Worm (Caenorhabditis elegans) whole organism, L3 larva: ENCODE results near the gene gly-20.

Experiments used
- ZK546.5 ChIP-seq: sonication (generic microtip); optimal IDR thresholded peaks from 2 replicates; lab custom pipeline; 2017; ENCODE audit warnings: missing biosample characterization, missing genetic modification characterization
- aly-2 ChIP-seq: fragments of 150-350 bp; optimal IDR thresholded peaks from 2 replicates; lab custom pipeline; 2014; ENCODE audit warnings: missing biosample characterization, missing genetic modification characterization
- ama-1 ChIP-seq: fragments of 150-350 bp; optimal IDR thresholded peaks from 2 replicates; lab custom pipeline; 2018
- ceh-16 ChIP-seq: sonication (generic microtip); optimal IDR thresholded peaks from 2 replicates; lab custom pipeline; 2017; ENCODE audit warnings: missing biosample characterization, missing genetic modification characterization
- ceh-28 ChIP-seq: fragments of 150-350 bp; optimal IDR thresholded peaks from 2 replicates; lab custom pipeline; 2014; ENCODE audit warnings: missing biosample characterization, missing genetic modification reagents, missing genetic modification characterization
- ceh-82 ChIP-seq: fragments of 150-350 bp; optimal IDR thresholded peaks from 2 replicates; lab custom pipeline; 2014; ENCODE audit warnings: missing biosample characterization, missing genetic modification characterization
- ceh-9 ChIP-seq: sonication (generic microtip); optimal IDR thresholded peaks from 2 replicates; lab custom pipeline; 2018; ENCODE audit warnings: missing biosample characterization, missing genetic modification characterization
- egl-27 ChIP-seq: sonication (generic microtip); optimal IDR thresholded peaks from 4 replicates; lab custom pipeline; 2017; ENCODE audit warnings: missing biosample characterization, missing genetic modification reagents, missing genetic modification characterization
- egl-5 ChIP-seq: fragments of 150-350 bp; optimal IDR thresholded peaks from 2 replicates; lab custom pipeline; 2017; ENCODE audit warnings: missing biosample characterization, missing genetic modification reagents, missing genetic modification characterization, inconsistent platforms
- elt-1 ChIP-seq: fragments of 150-350 bp; optimal IDR thresholded peaks from 2 replicates; lab custom pipeline; 2014; ENCODE audit warnings: missing biosample characterization, missing genetic modification characterization
- elt-2 ChIP-seq: sonication (generic microtip); optimal IDR thresholded peaks from 2 replicates; lab custom pipeline; 2016; ENCODE audit warnings: missing genetic modification reagents, mild to moderate bottlenecking, missing genetic modification characterization, missing compliant biosample characterization
- elt-3 ChIP-seq, 3 experiments: fragments of 150-350 bp in 1 of 3; sonication (generic microtip) in 2 of 3; optimal IDR thresholded peaks; 2 replicates in 2 of 3; 4 replicates in 1 of 3; lab custom pipeline; 2014 to 2017; ENCODE audit warnings: missing biosample characterization in 3 of 3, missing genetic modification characterization in 3 of 3
- eor-1 ChIP-seq, 2 experiments: fragments of 150-350 bp; optimal IDR thresholded peaks; 2 replicates each; lab custom pipeline; 2014 to 2018; ENCODE audit warnings: missing biosample characterization in 2 of 2, missing genetic modification characterization in 2 of 2
- fkh-10 ChIP-seq: sonication (generic microtip); optimal IDR thresholded peaks from 2 replicates; lab custom pipeline; 2017; ENCODE audit warnings: missing biosample characterization, missing genetic modification reagents, missing genetic modification characterization
- fkh-2 ChIP-seq: fragments of 150-350 bp; optimal IDR thresholded peaks from 2 replicates; lab custom pipeline; 2014; ENCODE audit warnings: missing biosample characterization, missing genetic modification reagents, missing genetic modification characterization
- hmg-11 ChIP-seq: sonication (generic microtip); optimal IDR thresholded peaks from 2 replicates; lab custom pipeline; 2016; ENCODE audit warnings: missing genetic modification characterization, missing compliant biosample characterization
- jun-1 ChIP-seq: fragments of 150-350 bp; optimal IDR thresholded peaks from 2 replicates; lab custom pipeline; 2014; ENCODE audit warnings: missing biosample characterization, missing genetic modification reagents, missing genetic modification characterization
- lin-15B ChIP-seq: fragments of 150-350 bp; optimal IDR thresholded peaks from 2 replicates; lab custom pipeline; 2014; ENCODE audit warnings: missing biosample characterization, missing genetic modification characterization
- lin-39 ChIP-seq: fragments of 150-350 bp; optimal IDR thresholded peaks from 2 replicates; lab custom pipeline; 2018; ENCODE audit warnings: missing biosample characterization, missing genetic modification reagents, missing genetic modification characterization
- lsy-12 ChIP-seq: sonication (generic microtip); optimal IDR thresholded peaks from 2 replicates; lab custom pipeline; 2016; ENCODE audit warnings: mild to moderate bottlenecking, missing genetic modification characterization, missing compliant biosample characterization
- nfya-1 ChIP-seq: sonication (generic microtip); optimal IDR thresholded peaks from 2 replicates; lab custom pipeline; 2017; ENCODE audit warnings: missing genetic modification characterization, mild to moderate bottlenecking, missing compliant biosample characterization, antibody characterized with exemption, moderate library complexity; ENCODE audit not compliant: insufficient read depth
- nhr-11 ChIP-seq: fragments of 150-350 bp; optimal IDR thresholded peaks from 2 replicates; lab custom pipeline; 2014; ENCODE audit warnings: missing biosample characterization, missing genetic modification characterization
- nhr-12 ChIP-seq: fragments of 150-350 bp; optimal IDR thresholded peaks from 2 replicates; lab custom pipeline; 2014; ENCODE audit warnings: missing biosample characterization, missing genetic modification characterization
- nhr-23 ChIP-seq: fragments of 150-350 bp; optimal IDR thresholded peaks from 2 replicates; lab custom pipeline; 2014; ENCODE audit warnings: missing biosample characterization, missing genetic modification reagents, missing genetic modification characterization
- nhr-25 ChIP-seq: sonication (generic microtip); optimal IDR thresholded peaks from 2 replicates; lab custom pipeline; 2017; ENCODE audit warnings: missing biosample characterization, missing genetic modification characterization
- nhr-28 ChIP-seq: fragments of 150-350 bp; optimal IDR thresholded peaks from 2 replicates; lab custom pipeline; 2014; ENCODE audit warnings: missing biosample characterization, missing genetic modification characterization
- nhr-43 ChIP-seq: sonication (generic microtip); optimal IDR thresholded peaks from 2 replicates; lab custom pipeline; 2016; ENCODE audit warnings: mild to moderate bottlenecking, missing genetic modification characterization, missing compliant biosample characterization; ENCODE audit not compliant: poor library complexity, severe bottlenecking
- nhr-67 ChIP-seq: fragments of 150-350 bp; optimal IDR thresholded peaks from 2 replicates; lab custom pipeline; 2014; ENCODE audit warnings: missing biosample characterization, missing genetic modification characterization
- nhr-76 ChIP-seq: fragments of 150-350 bp; sonication (generic microtip); optimal IDR thresholded peaks from 5 replicates; lab custom pipeline; 2014; ENCODE audit warnings: missing biosample characterization, missing genetic modification characterization
- nhr-77 ChIP-seq: fragments of 150-350 bp; optimal IDR thresholded peaks from 2 replicates; lab custom pipeline; 2014; ENCODE audit warnings: missing biosample characterization, missing genetic modification characterization
- pha-4 ChIP-seq: fragments of 150-350 bp; optimal IDR thresholded peaks from 2 replicates; lab custom pipeline; 2014; ENCODE audit warnings: missing biosample characterization, missing genetic modification reagents, missing genetic modification characterization
- pqm-1 ChIP-seq: fragments of 150-350 bp; optimal IDR thresholded peaks from 2 replicates; lab custom pipeline; 2017; ENCODE audit warnings: missing biosample characterization, missing genetic modification characterization, inconsistent platforms
- sea-2 ChIP-seq: fragments of 150-350 bp; sonication (generic microtip); optimal IDR thresholded peaks from 4 replicates; lab custom pipeline; 2014; ENCODE audit warnings: missing biosample characterization, missing genetic modification reagents, missing genetic modification characterization
- skn-1 ChIP-seq: fragments of 150-350 bp; optimal IDR thresholded peaks from 2 replicates; lab custom pipeline; 2014; ENCODE audit warnings: missing biosample characterization, missing genetic modification characterization
- tbx-2 ChIP-seq: sonication (generic microtip); optimal IDR thresholded peaks from 2 replicates; lab custom pipeline; 2016; ENCODE audit warnings: mild to moderate bottlenecking, missing genetic modification characterization, missing compliant biosample characterization
- unc-39 ChIP-seq: sonication (generic microtip); optimal IDR thresholded peaks from 4 replicates; lab custom pipeline; 2017; ENCODE audit warnings: missing biosample characterization, missing genetic modification characterization
- ztf-4 ChIP-seq: fragments of 150-350 bp; optimal IDR thresholded peaks from 2 replicates; lab custom pipeline; 2014; ENCODE audit warnings: missing biosample characterization, missing genetic modification characterization

gly-20 gene

DNA sequence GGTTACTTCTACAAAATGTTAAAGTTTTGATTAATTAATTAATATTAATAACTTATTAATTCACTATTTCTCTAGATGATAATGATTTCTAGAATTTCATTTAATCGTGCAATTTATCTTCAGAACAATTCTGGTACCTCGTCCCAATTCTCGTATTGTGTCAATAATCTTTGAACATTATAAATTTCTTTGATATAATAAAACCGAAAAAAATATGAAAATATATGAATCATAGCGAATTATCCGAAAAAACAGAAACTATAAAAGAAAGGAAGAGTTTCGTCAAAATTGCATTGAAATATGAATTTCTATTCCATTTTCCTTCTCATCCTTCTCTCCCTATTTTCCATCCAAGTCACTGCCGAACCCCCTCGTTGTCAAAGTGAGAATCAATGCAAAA, 31.6 kb upstream of the gly-20 start, which contains the start of gene T19B10.12:
T19B10.12 (plus strand) TSS at position 301 of the 400 bp plus-strand sequence.
- TF ChIP-seq lin-39 (tag; lab: Kevin White, UChicago) (no peak), nhr-11 (tag; lab: Kevin White, UChicago) (no peak), nhr-28 (tag; lab: Kevin White, UChicago) (no peak), ceh-82 (tag; lab: Kevin White, UChicago) (no peak), nhr-12 (tag; lab: Kevin White, UChicago) (no peak), fkh-2 (tag; lab: Kevin White, UChicago) (no peak), nhr-23 (no peak), jun-1 (no peak), pha-4 (tag; lab: Kevin White, UChicago) (no peak), ztf-4 (tag; lab: Kevin White, UChicago) (no peak), lsy-12 (tag; lab: Kevin White, UChicago) (no peak), ceh-28 (tag; lab: Kevin White, UChicago) (no peak)

DNA sequence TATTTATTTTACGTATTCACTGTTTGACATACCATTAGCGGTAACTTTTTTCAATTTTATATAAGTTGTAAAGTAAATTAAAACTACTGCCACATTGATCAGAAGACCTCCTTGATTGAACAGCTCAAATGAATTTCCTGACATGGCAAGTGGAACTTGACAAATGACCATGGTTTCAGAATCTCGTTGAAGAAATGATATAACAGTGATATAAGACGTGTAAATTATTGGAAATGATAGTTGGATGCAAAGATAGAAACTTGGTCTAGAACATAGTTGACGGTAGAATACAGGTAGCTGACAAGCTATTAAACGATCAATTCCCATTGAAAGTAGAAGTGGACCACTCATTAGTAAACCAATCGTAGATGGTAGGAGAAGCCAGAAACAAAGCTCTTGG, 30.6 kb upstream of the gly-20 start:
- TF ChIP-seq lin-15B (tag; lab: Kevin White, UChicago) (no peak), nfya-1 (no peak), nhr-28 (tag; lab: Kevin White, UChicago) (no peak), nhr-25 (tag; lab: Kevin White, UChicago) (no peak), ceh-9 (tag; lab: Kevin White, UChicago) (no peak), nhr-23 (no peak), aly-2 (tag; lab: Kevin White, UChicago) (no peak), skn-1 (tag; lab: Kevin White, UChicago) (no peak), pqm-1 (tag; lab: Kevin White, UChicago) (no peak), unc-39 (tag; lab: Kevin White, UChicago) (no peak)

DNA sequence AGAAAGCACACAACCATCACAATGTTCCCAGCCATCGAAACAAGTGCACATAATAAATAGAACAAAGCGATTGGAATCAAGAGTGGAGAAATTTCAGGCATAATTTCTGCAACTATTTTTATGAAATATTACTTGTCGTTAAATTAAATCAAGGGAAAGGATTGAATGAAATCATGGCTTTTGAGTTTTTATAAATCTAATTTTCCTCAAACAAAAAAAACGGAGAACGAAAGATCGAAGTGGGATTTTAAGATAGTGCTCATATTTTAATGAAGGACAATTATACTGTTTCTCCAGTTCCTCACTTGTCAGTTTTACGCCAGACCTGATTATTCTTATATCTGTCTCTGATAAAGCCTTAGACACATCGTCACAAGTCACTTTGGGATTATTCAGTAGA, 29.9 kb upstream of the gly-20 start, which contains the start of gene srsx-33:
srsx-33 (minus strand) TSS at position 101 of the 400 bp plus-strand sequence.
- TF ChIP-seq elt-3 (tag; optimal IDR thresholded peaks at IDR 0.05; lab: Kevin White, UChicago) = no peak

DNA sequence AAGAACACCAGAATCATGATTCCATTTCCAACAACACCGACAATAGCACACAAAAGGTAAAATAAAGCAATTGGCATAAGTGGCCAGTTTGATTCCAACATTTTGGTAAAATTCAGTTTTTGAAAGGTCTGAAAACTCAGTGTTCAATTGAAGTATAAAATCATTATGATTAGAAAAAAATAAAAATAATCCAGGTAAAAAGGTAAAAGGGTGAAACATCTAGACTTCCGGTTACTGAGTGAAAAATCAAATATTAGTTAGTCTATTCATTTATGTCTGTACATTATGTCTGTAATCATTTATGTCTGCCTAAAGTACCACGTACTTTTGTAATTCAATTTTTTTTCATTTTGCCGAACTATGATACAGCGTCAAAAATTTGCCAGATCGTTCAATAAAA, 27.4 kb upstream of the gly-20 start, which contains the start of gene srsx-31:
srsx-31 (minus strand) TSS at position 101 of the 400 bp plus-strand sequence.
- TF ChIP-seq elt-1 (tag; lab: Kevin White, UChicago) (no peak), ceh-16 (tag; lab: Kevin White, UChicago) (no peak), tbx-2 (no peak), aly-2 (tag; lab: Kevin White, UChicago) (no peak), egl-27 (tag; lab: Kevin White, UChicago) (no peak), fkh-10 (no peak), nfya-1 (no peak), eor-1 (tag; optimal IDR thresholded peaks at IDR 0.05; lab: Kevin White, UChicago) (no peak), skn-1 (tag; lab: Kevin White, UChicago) (no peak), nhr-43 (no peak), elt-2 (tag; lab: Kevin White, UChicago) (no peak), nhr-77 (tag; lab: Kevin White, UChicago) (no peak)

DNA sequence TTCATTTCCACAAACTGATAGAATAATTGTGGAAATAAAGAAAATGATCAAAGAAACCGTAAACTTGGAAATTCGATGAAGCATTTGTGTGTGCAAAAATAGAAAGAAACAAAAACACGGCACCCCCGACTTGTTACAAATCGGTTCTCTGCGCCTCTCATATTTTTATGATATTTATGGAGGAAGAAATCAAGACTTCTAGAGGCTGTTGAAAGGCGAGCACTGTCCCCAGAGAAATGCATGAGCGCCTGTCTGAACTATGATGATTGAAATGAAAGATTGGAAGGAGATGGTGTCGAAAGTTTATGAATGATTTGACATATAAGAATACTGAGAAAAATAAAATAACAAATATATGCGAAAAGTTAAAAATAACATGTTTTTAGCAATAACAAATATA, 23.5 kb upstream of the gly-20 start, which contains the start of gene lgc-36:
lgc-36 (minus strand) TSS at position 101 of the 400 bp plus-strand sequence.
- TF ChIP-seq sea-2 (GFP tag; lab: Kevin White, UChicago) = no peak
- no peak for TF ChIP-seq aly-2 (tag; lab: Kevin White, UChicago)
- no peak for TF ChIP-seq elt-3 (tag; optimal IDR thresholded peaks at IDR 0.05; lab: Kevin White, UChicago)
- TF ChIP-seq pqm-1 (tag; lab: Kevin White, UChicago) = no peak
- no peak for TF ChIP-seq egl-5 (tag; lab: Kevin White, UChicago)
- no peak for TF ChIP-seq ceh-28 (tag; lab: Kevin White, UChicago)
- no peak for TF ChIP-seq nhr-76 (tag; lab: Kevin White, UChicago)
- TF ChIP-seq nhr-43 = no peak
- TF ChIP-seq ama-1 = no peak
- TF ChIP-seq hmg-11 (tag; lab: Kevin White, UChicago) = no peak
- TF ChIP-seq ceh-9 (tag; lab: Kevin White, UChicago) = no peak
- no peak for TF ChIP-seq ceh-82 (tag; lab: Kevin White, UChicago)
- TF ChIP-seq nhr-12 (tag; lab: Kevin White, UChicago) = no peak
- TF ChIP-seq pha-4 (tag; lab: Kevin White, UChicago) = no peak
- TF ChIP-seq lin-39 (tag; lab: Kevin White, UChicago) = no peak
- no peak for TF ChIP-seq lsy-12 (tag; lab: Kevin White, UChicago)
- no peak for TF ChIP-seq ZK546.5 (tag; lab: Kevin White, UChicago)
- no peak for TF ChIP-seq jun-1
- TF ChIP-seq nhr-67 (tag; lab: Kevin White, UChicago) = no peak
- TF ChIP-seq unc-39 (tag; lab: Kevin White, UChicago) = no peak
